Fruit fly (Drosophila melanogaster): ENCODE results near the gene sov.

sov gene

DNA sequence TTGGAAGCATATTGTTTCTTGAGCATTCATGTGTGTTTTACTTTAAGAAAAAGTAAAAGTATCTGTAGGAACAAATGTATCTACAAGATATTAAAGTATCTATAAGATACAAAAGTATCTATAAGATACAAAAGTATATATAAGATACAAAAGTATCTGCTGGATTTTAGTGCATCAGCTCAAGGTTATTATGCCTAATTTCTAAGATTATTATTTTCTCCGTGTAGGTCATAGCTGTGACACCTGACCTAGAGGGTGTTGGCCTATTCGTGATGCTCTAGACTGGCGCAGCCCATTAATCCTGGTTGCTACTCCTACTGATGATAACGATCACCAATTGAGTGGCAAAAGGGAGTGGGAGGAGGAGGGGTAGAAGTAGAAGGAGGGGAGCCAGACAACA, 21.9 kb downstream of the sov start:
- TF ChIP-seq so (GFP tag; IDR thresholded peaks at IDR 0.05): no peak
- TF ChIP-seq pan (optimal IDR thresholded peaks at IDR 0.05): peak in 1 of 2 experiments; percentile 18
- no peak for TF ChIP-seq pan (GFP tag; optimal IDR thresholded peaks at IDR 0.05 in 1 of 2, IDR thresholded peaks at IDR 0.05 in 1 of 2)
- TF ChIP-seq bsh (GFP tag; optimal IDR thresholded peaks at IDR 0.05): peak in 1 of 2 experiments; percentile 33
- peak; percentile 3 for TF ChIP-seq dmrt11E (tag; optimal IDR thresholded peaks at IDR 0.05)

dm6 chrX:6778780-6779179, 22.7 kb downstream of the sov start:
- no peak for TF ChIP-seq Oli (tag; optimal IDR thresholded peaks at IDR 0.05)
- TF ChIP-seq CG10274 (GFP tag; optimal IDR thresholded peaks at IDR 0.05): peak; percentile 63
- no peak for TF ChIP-seq CG3847 (GFP tag; IDR thresholded peaks at IDR 0.05)

- no peak for TF ChIP-seq B-H2 (GFP tag; optimal IDR thresholded peaks at IDR 0.05)
- TF ChIP-seq gce (GFP tag; IDR thresholded peaks at IDR 0.05): no peak
- no peak for TF ChIP-seq peb (GFP tag; IDR thresholded peaks at IDR 0.05)
- TF ChIP-seq klu (GFP tag; IDR thresholded peaks at IDR 0.05): no peak
- no peak for TF ChIP-seq Tbp (GFP tag; optimal IDR thresholded peaks at IDR 0.05)
- no peak for TF ChIP-seq CG14965 (GFP tag; optimal IDR thresholded peaks at IDR 0.05; ENCODE audit: borderline replicate concordance)
- TF ChIP-seq CG8089 (GFP tag; optimal IDR thresholded peaks at IDR 0.05): no peak
- 0 out of 3 replicates have a peak, but pooled peaks have one; percentile 4 for TF ChIP-seq zfh1 (GFP tag; IDR thresholded peaks at IDR 0.05)
- no peak for TF ChIP-seq corto (GFP tag; optimal IDR thresholded peaks at IDR 0.05)
- TF ChIP-seq chinmo (GFP tag; IDR thresholded peaks at IDR 0.05; ENCODE audit: partially characterized antibody): 0 out of 4 replicates have a peak, but pooled peaks have one; percentile 29
- TF ChIP-seq CG17186 (GFP tag; optimal IDR thresholded peaks at IDR 0.05): no peak
- TF ChIP-seq ro (GFP tag; IDR thresholded peaks at IDR 0.05): no peak
- no peak for TF ChIP-seq CG13624 (GFP tag; optimal IDR thresholded peaks at IDR 0.05)
- TF ChIP-seq CG8944 (GFP tag; optimal IDR thresholded peaks at IDR 0.05): no peak
- no peak for TF ChIP-seq usp (GFP tag; optimal IDR thresholded peaks at IDR 0.05)
- TF ChIP-seq CG5180 (GFP tag; optimal IDR thresholded peaks at IDR 0.05): peak; percentile 98
- TF ChIP-seq CG12219 (GFP tag; optimal IDR thresholded peaks at IDR 0.05): no peak
- no peak for TF ChIP-seq twi (tag; optimal IDR thresholded peaks at IDR 0.05)
- no peak for TF ChIP-seq wor (GFP tag; IDR thresholded peaks at IDR 0.05)
- TF ChIP-seq Hsf (GFP tag; optimal IDR thresholded peaks at IDR 0.05): no peak
- TF ChIP-seq Dad (GFP tag; optimal IDR thresholded peaks at IDR 0.05): no peak
- no peak for TF ChIP-seq lilli (GFP tag; optimal IDR thresholded peaks at IDR 0.05)
- TF ChIP-seq gcm (GFP tag; optimal IDR thresholded peaks at IDR 0.05): no peak
- no peak for TF ChIP-seq mam (GFP tag; optimal IDR thresholded peaks at IDR 0.05)
- TF ChIP-seq sens (GFP tag): peak; percentile 49
- TF ChIP-seq CG6854 (GFP tag; optimal IDR thresholded peaks at IDR 0.05): no peak
- peak; percentile 43 to 54 for TF ChIP-seq Trl (optimal IDR thresholded peaks at IDR 0.05)
- TF ChIP-seq Trl (GFP tag; optimal IDR thresholded peaks at IDR 0.05): no peak
- TF ChIP-seq Med (GFP tag): peak; percentile 15
- no peak for TF ChIP-seq CG4360 (GFP tag; IDR thresholded peaks at IDR 0.05)
- no peak for TF ChIP-seq Nf-YA (GFP tag; IDR thresholded peaks at IDR 0.05)
- TF ChIP-seq sug (tag; optimal IDR thresholded peaks at IDR 0.05): no peak
- TF ChIP-seq B-H1 (GFP tag; IDR thresholded peaks at IDR 0.05): no peak
- TF ChIP-seq CG3847 (GFP tag; IDR thresholded peaks at IDR 0.05): no peak
- no peak for TF ChIP-seq CG14710 (tag; optimal IDR thresholded peaks at IDR 0.05)
- TF ChIP-seq eyg (GFP tag; optimal IDR thresholded peaks at IDR 0.05): no peak
- TF ChIP-seq Opbp (GFP tag; IDR thresholded peaks at IDR 0.05; ENCODE audit: partially characterized antibody): no peak
- TF ChIP-seq D19B (GFP tag; optimal IDR thresholded peaks at IDR 0.05): no peak
- TF ChIP-seq so (GFP tag; IDR thresholded peaks at IDR 0.05): peak; percentile 34; the same call in 1 of the 3 replicates
- TF ChIP-seq tup (GFP tag; optimal IDR thresholded peaks at IDR 0.05): no peak
- no peak for TF ChIP-seq CG1529 (GFP tag; optimal IDR thresholded peaks at IDR 0.05)
- TF ChIP-seq Ptx1 (GFP tag; IDR thresholded peaks at IDR 0.05): no peak
These were observed 23.6 kb downstream of the sov start, which contains the start of gene shf for dm6 chrX:6779609-6780139. Gene shf (minus strand): TSS chrX:6779659.
